Fruit fly (Drosophila melanogaster): ENCODE data around the gene Edc3.

Gene Edc3

dm6 chr3L:17532197-17532596 lies 2.5 kb upstream of the Edc3 start (continued):
- TF ChIP-seq klu (GFP tag; IDR thresholded peaks at IDR 0.05) = no peak
- peak; percentile 24 for TF ChIP-seq bcd (GFP tag; optimal IDR thresholded peaks at IDR 0.05)
- 0 out of 2 replicates have a peak, but pooled peaks have one; percentile 21 for TF ChIP-seq E2f1 (GFP tag; IDR thresholded peaks at IDR 0.05)
- no peak for TF ChIP-seq knrl (GFP tag; IDR thresholded peaks at IDR 0.05; ENCODE audit: partially characterized antibody)
- TF ChIP-seq CG7556 (GFP tag; optimal IDR thresholded peaks at IDR 0.05) = peak; percentile 41
- no peak for TF ChIP-seq HHEX (GFP tag; optimal IDR thresholded peaks at IDR 0.05)
- no peak for TF ChIP-seq nerfin-2 (GFP tag; IDR thresholded peaks at IDR 0.05; ENCODE audit: partially characterized antibody)
- TF ChIP-seq CG1832 (GFP tag; optimal IDR thresholded peaks at IDR 0.05) = no peak
- no peak for TF ChIP-seq CG18476 (GFP tag; optimal IDR thresholded peaks at IDR 0.05)
- no peak for TF ChIP-seq Atf-2 (GFP tag; optimal IDR thresholded peaks at IDR 0.05)
- TF ChIP-seq pan (optimal IDR thresholded peaks at IDR 0.05) = no peak
- peak in 1 of 2 experiments; percentile 67 for TF ChIP-seq pan (GFP tag; optimal IDR thresholded peaks at IDR 0.05 in 1 of 2, IDR thresholded peaks at IDR 0.05 in 1 of 2)
- no peak for TF ChIP-seq CG1647 (GFP tag; optimal IDR thresholded peaks at IDR 0.05)
- TF ChIP-seq Fer1 (GFP tag; optimal IDR thresholded peaks at IDR 0.05) = no peak
- no peak for TF ChIP-seq sim (GFP tag; IDR thresholded peaks at IDR 0.05)
- TF ChIP-seq Dad (GFP tag; optimal IDR thresholded peaks at IDR 0.05) = no peak
- TF ChIP-seq CG13287 (GFP tag; IDR thresholded peaks at IDR 0.05; ENCODE audit: partially characterized antibody) = no peak
- TF ChIP-seq CG2199 (GFP tag; IDR thresholded peaks at IDR 0.05) = no peak
- TF ChIP-seq sens (GFP tag) = peak; percentile 80
- TF ChIP-seq CG8765 (GFP tag; IDR thresholded peaks at IDR 0.05) = no peak
- no peak for TF ChIP-seq sima (GFP tag; optimal IDR thresholded peaks at IDR 0.05)
- TF ChIP-seq GATAe (GFP tag; conservative IDR thresholded peaks at IDR 0.05) = no peak
- TF ChIP-seq Dref (GFP tag; IDR thresholded peaks at IDR 0.05) = no peak
- 0 out of 2 replicates have a peak, but pooled peaks have one; percentile 6 for TF ChIP-seq Nf-YA (GFP tag; IDR thresholded peaks at IDR 0.05)
- no peak for TF ChIP-seq crc (GFP tag; optimal IDR thresholded peaks at IDR 0.05)
- TF ChIP-seq CG12744 (GFP tag; optimal IDR thresholded peaks at IDR 0.05) = no peak
- no peak for TF ChIP-seq Mes4 (GFP tag; optimal IDR thresholded peaks at IDR 0.05)
- TF ChIP-seq da (GFP tag; optimal IDR thresholded peaks at IDR 0.05) = no peak
- TF ChIP-seq CG3847 (GFP tag; IDR thresholded peaks at IDR 0.05) = 0 out of 2 replicates have a peak, but pooled peaks have one; percentile 22
- TF ChIP-seq tgo (GFP tag; IDR thresholded peaks at IDR 0.05) = no peak
- no peak for TF ChIP-seq Rx (GFP tag; IDR thresholded peaks at IDR 0.05)
- no peak for TF ChIP-seq Jarid2 (GFP tag; optimal IDR thresholded peaks at IDR 0.05)
- no peak for TF ChIP-seq ranshi (GFP tag; IDR thresholded peaks at IDR 0.05)
- TF ChIP-seq H2.0 (GFP tag; IDR thresholded peaks at IDR 0.05) = no peak
- TF ChIP-seq ci (GFP tag; IDR thresholded peaks at IDR 0.05) = no peak
- TF ChIP-seq abd-A (tag; optimal IDR thresholded peaks at IDR 0.05) = peak; percentile 17
- TF ChIP-seq tll (GFP tag; optimal IDR thresholded peaks at IDR 0.05) = no peak
- TF ChIP-seq CG12155 (GFP tag; optimal IDR thresholded peaks at IDR 0.05) = no peak
- TF ChIP-seq ssp (GFP tag; IDR thresholded peaks at IDR 0.05) = no peak
- TF ChIP-seq CG12071 (GFP tag; optimal IDR thresholded peaks at IDR 0.05) = no peak
- TF ChIP-seq al (GFP tag; IDR thresholded peaks at IDR 0.05) = no peak
- no peak for TF ChIP-seq CG10654 (GFP tag; optimal IDR thresholded peaks at IDR 0.05)
- TF ChIP-seq CG18619 (GFP tag; optimal IDR thresholded peaks at IDR 0.05) = peak; percentile 23
- TF ChIP-seq CG7357 (GFP tag; IDR thresholded peaks at IDR 0.05) = no peak
- no peak for TF ChIP-seq Hr39 (optimal IDR thresholded peaks at IDR 0.05)
- TF ChIP-seq CG32772 (GFP tag; IDR thresholded peaks at IDR 0.05) = no peak
- TF ChIP-seq CG17912 (GFP tag; optimal IDR thresholded peaks at IDR 0.05) = no peak
- TF ChIP-seq CG2712 (tag; optimal IDR thresholded peaks at IDR 0.05) = peak; percentile 58
- TF ChIP-seq CG30403 (GFP tag; optimal IDR thresholded peaks at IDR 0.05) = peak; percentile 45
- TF ChIP-seq Drgx (GFP tag; IDR thresholded peaks at IDR 0.05) = no peak
- TF ChIP-seq pb (GFP tag; optimal IDR thresholded peaks at IDR 0.05) = no peak
- TF ChIP-seq btn (GFP tag; optimal IDR thresholded peaks at IDR 0.05) = no peak
- TF ChIP-seq Stat92E (GFP tag; optimal IDR thresholded peaks at IDR 0.05) = no peak
